Fruit fly (Drosophila melanogaster) whole organism, wandering third instar larva: Measurements from ENCODE around the gene CG12983.

Experiments
- Abd-B ChIP-seq: fragments of >200 bp; optimal IDR thresholded peaks from 2 replicates; lab custom pipeline; 2017; ENCODE audit warnings: missing biosample characterization, missing genetic modification characterization
- CG32264 ChIP-seq: fragments of 200-800 bp; sonication (Bioruptor generic); optimal IDR thresholded peaks from 2 replicates; lab custom pipeline; 2016; ENCODE audit warnings: missing biosample characterization, missing genetic modification characterization
- CG9705 ChIP-seq: fragments of 200-800 bp; sonication (Bioruptor generic); optimal IDR thresholded peaks from 2 replicates; lab custom pipeline; 2018; ENCODE audit warnings: missing biosample characterization, mild to moderate bottlenecking, missing genetic modification characterization
- CrebA ChIP-seq: fragments of 200-800 bp; sonication (Bioruptor generic); optimal IDR thresholded peaks from 2 replicates; lab custom pipeline; 2016; ENCODE audit warnings: missing biosample characterization, mild to moderate bottlenecking, missing genetic modification characterization, borderline replicate concordance
- Dfd ChIP-seq: fragments of >200 bp; optimal IDR thresholded peaks from 2 replicates; lab custom pipeline; 2017; ENCODE audit warnings: missing biosample characterization, missing genetic modification characterization
- Dif ChIP-seq: fragments of 200-275, 200-300 bp; sonication (Bioruptor generic); optimal IDR thresholded peaks from 2 replicates; lab custom pipeline; 2018; ENCODE audit warnings: missing biosample characterization, missing genetic modification characterization; ENCODE audit not compliant: partially characterized antibody
- GATAd ChIP-seq: sonication (Bioruptor generic); optimal IDR thresholded peaks from 2 replicates; lab custom pipeline; 2016; ENCODE audit warnings: missing biosample characterization, missing genetic modification characterization
- HLH106 ChIP-seq: fragments of 200-800 bp; optimal IDR thresholded peaks from 3 replicates; lab custom pipeline; 2019; ENCODE audit warnings: missing biosample characterization, mild to moderate bottlenecking, missing genetic modification characterization, moderate library complexity
- Hnf4 ChIP-seq: fragments of 200-800 bp; sonication (Bioruptor generic); optimal IDR thresholded peaks from 2 replicates; lab custom pipeline; 2016; ENCODE audit warnings: missing biosample characterization, mild to moderate bottlenecking, missing genetic modification characterization
- Hr78 ChIP-seq: fragments of >200 bp; optimal IDR thresholded peaks from 2 replicates; lab custom pipeline; 2017; ENCODE audit warnings: missing biosample characterization, missing genetic modification characterization
- Hr83 ChIP-seq: fragments of 200-300 bp; sonication (Bioruptor generic); optimal IDR thresholded peaks from 2 replicates; lab custom pipeline; 2016; ENCODE audit warnings: missing biosample characterization, mild to moderate bottlenecking, missing genetic modification characterization, moderate library complexity; ENCODE audit not compliant: poor library complexity, severe bottlenecking
- Jra ChIP-seq: sonication (Bioruptor generic); optimal IDR thresholded peaks from 2 replicates; lab custom pipeline; 2016; ENCODE audit warnings: missing biosample characterization, missing genetic modification characterization
- Mio ChIP-seq: sonication (Bioruptor generic); optimal IDR thresholded peaks from 2 replicates; lab custom pipeline; 2016; ENCODE audit warnings: missing biosample characterization, missing genetic modification characterization
- Myc ChIP-seq: fragments of >200 bp; optimal IDR thresholded peaks from 2 replicates; lab custom pipeline; 2017
- N ChIP-seq: fragments of >200 bp; optimal IDR thresholded peaks from 2 replicates; lab custom pipeline; 2018; ENCODE audit warnings: missing biosample characterization, missing external identifiers, missing genetic modification characterization
- OdsH ChIP-seq: fragments of 200-800 bp; sonication (Bioruptor generic); optimal IDR thresholded peaks from 2 replicates; lab custom pipeline; 2016; ENCODE audit warnings: missing biosample characterization, mild to moderate bottlenecking, missing genetic modification characterization
- Rel ChIP-seq, 2 experiments: fragments of 200-800 bp; sonication (Bioruptor generic) in 1 of 2; optimal IDR thresholded peaks; 2 replicates in 1 of 2; 3 replicates in 1 of 2; lab custom pipeline; 2016 to 2019; ENCODE audit warnings: mild to moderate bottlenecking in 2 of 2, missing biosample characterization in 2 of 2, missing genetic modification characterization in 2 of 2, moderate library complexity in 1 of 2
- Sp1 ChIP-seq: fragments of 200-800 bp; sonication (Bioruptor generic); optimal IDR thresholded peaks from 3 replicates; lab custom pipeline; 2019; ENCODE audit warnings: missing biosample characterization, mild to moderate bottlenecking, missing genetic modification characterization, moderate library complexity
- Vsx2 ChIP-seq: fragments of 200-300, 225-300 bp; sonication (Bioruptor generic); optimal IDR thresholded peaks from 2 replicates; lab custom pipeline; 2018; ENCODE audit warnings: missing biosample characterization, missing genetic modification characterization; ENCODE audit not compliant: partially characterized antibody
- br ChIP-seq: fragments of 200-800 bp; sonication (Bioruptor generic); optimal IDR thresholded peaks from 2 replicates; lab custom pipeline; 2016; ENCODE audit warnings: missing biosample characterization, missing genetic modification characterization
- brk ChIP-seq: fragments of 200-800 bp; sonication (Bioruptor generic); optimal IDR thresholded peaks from 2 replicates; lab custom pipeline; 2016; ENCODE audit warnings: missing biosample characterization, mild to moderate bottlenecking, missing genetic modification characterization
- dl ChIP-seq, 2 experiments: fragments of 175-275, 200-275 bp in 1 of 2; fragments of 200-275 bp in 1 of 2; sonication (Bioruptor generic); optimal IDR thresholded peaks; lab custom pipeline; 2018; ENCODE audit warnings: mild to moderate bottlenecking in 2 of 2, missing biosample characterization in 2 of 2, missing genetic modification characterization in 2 of 2, moderate library complexity in 2 of 2; ENCODE audit not compliant: partially characterized antibody in 2 of 2, insufficient read depth in 1 of 2
- dmrt93B ChIP-seq: fragments of 200-800 bp; sonication (Bioruptor generic); optimal IDR thresholded peaks from 2 replicates; lab custom pipeline; 2018; ENCODE audit warnings: missing biosample characterization, mild to moderate bottlenecking, missing genetic modification characterization
- dsf ChIP-seq: sonication (Bioruptor generic); optimal IDR thresholded peaks from 2 replicates; lab custom pipeline; 2016; ENCODE audit warnings: missing biosample characterization, missing genetic modification characterization, borderline replicate concordance
- ey ChIP-seq: fragments of 200-800 bp; sonication (Bioruptor generic); optimal IDR thresholded peaks from 2 replicates; lab custom pipeline; 2016; ENCODE audit warnings: missing biosample characterization, missing genetic modification characterization
- foxo ChIP-seq, 2 experiments: fragments of 200-800 bp; sonication (Bioruptor generic); optimal IDR thresholded peaks; 2 replicates in 1 of 2; 3 replicates in 1 of 2; lab custom pipeline; 2016 to 2017; ENCODE audit warnings: missing biosample characterization in 2 of 2, missing genetic modification characterization in 2 of 2
- fru ChIP-seq: fragments of 200-800 bp; sonication (Bioruptor generic); optimal IDR thresholded peaks from 3 replicates; lab custom pipeline; 2016; ENCODE audit warnings: missing biosample characterization, mild to moderate bottlenecking, missing genetic modification characterization
- h ChIP-seq: fragments of 200-800 bp; sonication (Bioruptor generic); optimal IDR thresholded peaks from 3 replicates; lab custom pipeline; 2016; ENCODE audit warnings: missing biosample characterization, mild to moderate bottlenecking, missing genetic modification characterization
- jim ChIP-seq: fragments of 175-275, 200-325 bp; sonication (Bioruptor generic); optimal IDR thresholded peaks from 2 replicates; lab custom pipeline; 2016; ENCODE audit warnings: missing biosample characterization, mild to moderate bottlenecking, missing genetic modification characterization
- lola ChIP-seq: fragments of >200 bp; optimal IDR thresholded peaks from 2 replicates; lab custom pipeline; 2017; ENCODE audit warnings: missing biosample characterization, missing genetic modification characterization
- pan ChIP-seq: fragments of >200 bp; optimal IDR thresholded peaks from 2 replicates; lab custom pipeline; 2017
- psq ChIP-seq: fragments of 200-800 bp; sonication (Bioruptor generic); optimal IDR thresholded peaks from 3 replicates; lab custom pipeline; 2017; ENCODE audit warnings: missing biosample characterization, mild to moderate bottlenecking, missing genetic modification characterization, moderate library complexity
- rgr ChIP-seq: fragments of 200-800 bp; sonication (Bioruptor generic); optimal IDR thresholded peaks from 3 replicates; lab custom pipeline; 2016; ENCODE audit warnings: missing biosample characterization, mild to moderate bottlenecking, missing genetic modification characterization
- sage ChIP-seq: fragments of 200-800 bp; sonication (Bioruptor generic); optimal IDR thresholded peaks from 2 replicates; lab custom pipeline; 2016; ENCODE audit warnings: missing biosample characterization, mild to moderate bottlenecking, missing genetic modification characterization
- sv ChIP-seq: fragments of 200-800 bp; sonication (Bioruptor generic); optimal IDR thresholded peaks from 3 replicates; lab custom pipeline; 2016; ENCODE audit warnings: missing biosample characterization, missing genetic modification characterization
- tai ChIP-seq: sonication (Bioruptor generic); optimal IDR thresholded peaks from 2 replicates; lab custom pipeline; 2016; ENCODE audit warnings: missing biosample characterization, missing genetic modification characterization
- usp ChIP-seq: fragments of >200 bp; optimal IDR thresholded peaks from 2 replicates; lab custom pipeline; 2017; ENCODE audit warnings: missing biosample characterization, missing genetic modification characterization
- woc ChIP-seq: sonication (Bioruptor generic); optimal IDR thresholded peaks from 2 replicates; lab custom pipeline; 2016; ENCODE audit warnings: missing biosample characterization, mild to moderate bottlenecking, missing genetic modification characterization

The CG12983 gene

dm6 chr3L:20987895-20988294 is 21.3 kb upstream of the CG12983 start:
- TF ChIP-seq rgr = peak; percentile 5
- peak; percentile 14 for TF ChIP-seq fru (GFP tag; lab: Kevin White, UChicago)
- TF ChIP-seq h (GFP tag; lab: Kevin White, UChicago) = peak; percentile 24
- TF ChIP-seq CG9705 (GFP tag; lab: Kevin White, UChicago) = no peak
- TF ChIP-seq foxo (GFP tag; optimal IDR thresholded peaks at IDR 0.05; lab: Kevin White, UChicago) = peak in 1 of 2 experiments; percentile 23
- TF ChIP-seq Hr83 (GFP tag; lab: Kevin White, UChicago) = no peak
- peak; percentile 23 for TF ChIP-seq HLH106 (tag; lab: Kevin White, UChicago)
- peak; percentile 4 for TF ChIP-seq psq
- TF ChIP-seq, all 38 proteins: peak for 6

dm6 chr3L:20986929-20987363 is 20.4 kb upstream of the CG12983 start:
- peak; percentile 52 for TF ChIP-seq HLH106 (tag; lab: Kevin White, UChicago)
- TF ChIP-seq Dif (GFP tag; lab: Kevin White, UChicago) = no peak
- TF ChIP-seq dsf (GFP tag; lab: Kevin White, UChicago) = no peak
- no peak for TF ChIP-seq Jra (GFP tag; lab: Kevin White, UChicago)
- no peak for TF ChIP-seq Hnf4
- no peak for TF ChIP-seq CG32264 (GFP tag; lab: Kevin White, UChicago)
- TF ChIP-seq CG9705 (GFP tag; lab: Kevin White, UChicago) = no peak
- TF ChIP-seq psq = peak; percentile 27
- no peak for TF ChIP-seq N (GFP tag; lab: Kevin White, UChicago)
- TF ChIP-seq Hr83 (GFP tag; lab: Kevin White, UChicago) = no peak
- no peak for TF ChIP-seq jim (GFP tag; lab: Kevin White, UChicago)
- TF ChIP-seq woc (GFP tag; lab: Kevin White, UChicago) = no peak
- no peak for TF ChIP-seq dl (GFP tag; optimal IDR thresholded peaks at IDR 0.05; lab: Kevin White, UChicago; ENCODE audit: insufficient read depth in 1 of 2, partially characterized antibody in 2 of 2)
- TF ChIP-seq rgr = peak; percentile 13
- TF ChIP-seq pan (lab: Kevin White, UChicago) = no peak
- no peak for TF ChIP-seq h (GFP tag; lab: Kevin White, UChicago)
- no peak for TF ChIP-seq lola (GFP tag; lab: Kevin White, UChicago)
- TF ChIP-seq brk (GFP tag; lab: Kevin White, UChicago) = no peak
- TF ChIP-seq ey (GFP tag; lab: Kevin White, UChicago) = no peak
- no peak for TF ChIP-seq Abd-B (GFP tag; lab: Kevin White, UChicago)
- TF ChIP-seq sage = no peak
- no peak for TF ChIP-seq Rel (GFP tag; optimal IDR thresholded peaks at IDR 0.05; lab: Kevin White, UChicago)
- TF ChIP-seq Rel (tag; optimal IDR thresholded peaks at IDR 0.05; lab: Kevin White, UChicago) = no peak
- no peak for TF ChIP-seq br (GFP tag; lab: Kevin White, UChicago)
- no peak for TF ChIP-seq Myc (lab: Kevin White, UChicago)
- no peak for TF ChIP-seq CrebA (GFP tag; lab: Kevin White, UChicago)
- TF ChIP-seq fru (GFP tag; lab: Kevin White, UChicago) = no peak
- TF ChIP-seq Vsx2 (GFP tag; lab: Kevin White, UChicago) = no peak
- no peak for TF ChIP-seq Hr78 (GFP tag; lab: Kevin White, UChicago)
- no peak for TF ChIP-seq usp
- TF ChIP-seq OdsH (GFP tag; lab: Kevin White, UChicago) = peak; percentile 26
- peak; percentile 1 for TF ChIP-seq dmrt93B (GFP tag; lab: Kevin White, UChicago)
- no peak for TF ChIP-seq Mio (GFP tag; lab: Kevin White, UChicago)
- peak in 1 of 2 experiments; percentile 49 for TF ChIP-seq foxo (GFP tag; optimal IDR thresholded peaks at IDR 0.05; lab: Kevin White, UChicago)
- TF ChIP-seq tai (GFP tag; lab: Kevin White, UChicago) = no peak
- no peak for TF ChIP-seq sv (GFP tag; lab: Kevin White, UChicago)
- TF ChIP-seq Dfd (GFP tag; lab: Kevin White, UChicago) = no peak
- peak; percentile 65 for TF ChIP-seq Sp1
- no peak for TF ChIP-seq GATAd (GFP tag; lab: Kevin White, UChicago)
